Worm (Caenorhabditis elegans) whole organism, late embryonic: ENCODE data around the gene srsx-29.

Experiments used
- C08G9.2 ChIP-seq: sonication (generic microtip); optimal IDR thresholded peaks from 2 replicates; lab custom pipeline; 2016; ENCODE audit warnings: mild to moderate bottlenecking, missing genetic modification characterization, moderate library complexity, missing compliant biosample characterization
- F13H6.1 ChIP-seq: sonication (generic microtip); optimal IDR thresholded peaks from 2 replicates; lab custom pipeline; 2016; ENCODE audit warnings: missing genetic modification characterization, missing compliant biosample characterization
- K09A11.1 ChIP-seq: sonication (generic microtip); optimal IDR thresholded peaks from 2 replicates; lab custom pipeline; 2017; ENCODE audit warnings: antibody characterized with exemption, mild to moderate bottlenecking, missing genetic modification characterization, missing compliant biosample characterization; ENCODE audit not compliant: insufficient read depth
- T23F11.4 ChIP-seq: fragments of 200-800 bp; sonication (Bioruptor generic); optimal IDR thresholded peaks from 2 replicates; lab custom pipeline; 2018; ENCODE audit warnings: mild to moderate bottlenecking, missing genetic modification characterization, missing compliant biosample characterization
- Y22D7AL.16 ChIP-seq: sonication (generic microtip); optimal IDR thresholded peaks from 2 replicates; lab custom pipeline; 2016; ENCODE audit warnings: missing genetic modification characterization, missing compliant biosample characterization
- ama-1 ChIP-seq: fragments of 150-350 bp; optimal IDR thresholded peaks from 2 replicates; lab custom pipeline; 2014
- ceh-14 ChIP-seq: sonication (generic microtip); optimal IDR thresholded peaks from 2 replicates; lab custom pipeline; 2016; ENCODE audit warnings: missing genotype, missing genetic modification characterization, missing compliant biosample characterization
- ceh-18 ChIP-seq: sonication (generic microtip); optimal IDR thresholded peaks from 2 replicates; lab custom pipeline; 2016; ENCODE audit warnings: missing genetic modification characterization, missing compliant biosample characterization
- ceh-22 ChIP-seq: sonication (generic microtip); optimal IDR thresholded peaks from 2 replicates; lab custom pipeline; 2017; ENCODE audit warnings: missing biosample characterization, missing genetic modification characterization
- ceh-45 ChIP-seq: fragments of 200-800 bp; sonication (Bioruptor generic); IDR thresholded peaks from 2 replicates; pipeline ENCODE4 v1.3.6; 2022; ENCODE audit warnings: missing genetic modification reagents, missing genetic modification characterization, missing compliant biosample characterization
- ceh-6 ChIP-seq: fragments of 200-800 bp; sonication (Bioruptor generic); optimal IDR thresholded peaks from 2 replicates; lab custom pipeline; 2018; ENCODE audit warnings: mild to moderate bottlenecking, missing genetic modification characterization, missing compliant biosample characterization
- che-1 ChIP-seq: sonication (generic microtip); optimal IDR thresholded peaks from 2 replicates; lab custom pipeline; 2016; ENCODE audit warnings: mild to moderate bottlenecking, missing genetic modification characterization, missing compliant biosample characterization
- dve-1 ChIP-seq: sonication (generic microtip); optimal IDR thresholded peaks from 2 replicates; lab custom pipeline; 2017; ENCODE audit warnings: antibody characterized with exemption, mild to moderate bottlenecking, missing genetic modification characterization, missing compliant biosample characterization
- elt-4 ChIP-seq: sonication (generic microtip); optimal IDR thresholded peaks from 2 replicates; lab custom pipeline; 2016; ENCODE audit warnings: missing genetic modification characterization, missing compliant biosample characterization
- eyg-1 ChIP-seq: sonication (generic microtip); optimal IDR thresholded peaks from 2 replicates; lab custom pipeline; 2016; ENCODE audit warnings: missing genotype, missing genetic modification characterization, missing compliant biosample characterization
- fax-1 ChIP-seq: sonication (generic microtip); optimal IDR thresholded peaks from 2 replicates; lab custom pipeline; 2016; ENCODE audit warnings: missing genotype, missing genetic modification characterization, missing compliant biosample characterization
- fkh-10 ChIP-seq: fragments of 150-350 bp; optimal IDR thresholded peaks from 2 replicates; lab custom pipeline; 2014; ENCODE audit warnings: missing biosample characterization, missing genetic modification reagents, missing genetic modification characterization
- fkh-6 ChIP-seq: sonication (generic microtip); optimal IDR thresholded peaks from 2 replicates; lab custom pipeline; 2016; ENCODE audit warnings: missing genetic modification characterization, missing compliant biosample characterization
- hlh-13 ChIP-seq: fragments of 200-800 bp; sonication (Bioruptor generic); optimal IDR thresholded peaks from 2 replicates; lab custom pipeline; 2018; ENCODE audit warnings: mild to moderate bottlenecking, missing genetic modification characterization, missing compliant biosample characterization
- hlh-6 ChIP-seq: sonication (generic microtip); optimal IDR thresholded peaks from 2 replicates; lab custom pipeline; 2016; ENCODE audit warnings: missing genotype, missing genetic modification characterization, missing compliant biosample characterization
- hlh-8 ChIP-seq: sonication (generic microtip); optimal IDR thresholded peaks from 2 replicates; lab custom pipeline; 2016; ENCODE audit warnings: missing genotype, missing genetic modification characterization, missing compliant biosample characterization
- lim-6 ChIP-seq: sonication (generic microtip); optimal IDR thresholded peaks from 2 replicates; lab custom pipeline; 2016; ENCODE audit warnings: missing genetic modification characterization, missing compliant biosample characterization
- lin-11 ChIP-seq: fragments of 200-800 bp; sonication (Bioruptor generic); optimal IDR thresholded peaks from 2 replicates; lab custom pipeline; 2018; ENCODE audit warnings: mild to moderate bottlenecking, missing genetic modification characterization, missing compliant biosample characterization
- nhr-11 ChIP-seq: fragments of 150-350 bp; optimal IDR thresholded peaks from 2 replicates; lab custom pipeline; 2014; ENCODE audit warnings: missing biosample characterization, missing genetic modification characterization
- npax-4 ChIP-seq: sonication (generic microtip); optimal IDR thresholded peaks from 2 replicates; lab custom pipeline; 2016; ENCODE audit warnings: missing genetic modification characterization, missing compliant biosample characterization
- odd-2 ChIP-seq: sonication (generic microtip); optimal IDR thresholded peaks from 2 replicates; lab custom pipeline; 2017; ENCODE audit warnings: antibody characterized with exemption, mild to moderate bottlenecking, missing genetic modification characterization, missing compliant biosample characterization
- pag-3 ChIP-seq: sonication (generic microtip); optimal IDR thresholded peaks from 2 replicates; lab custom pipeline; 2016; ENCODE audit warnings: missing compliant biosample characterization, missing genetic modification characterization, borderline replicate concordance
- pat-9 ChIP-seq: fragments of 200-800 bp; sonication (Bioruptor generic); optimal IDR thresholded peaks from 2 replicates; lab custom pipeline; 2018; ENCODE audit warnings: mild to moderate bottlenecking, missing genetic modification characterization, moderate library complexity, missing compliant biosample characterization
- pha-4 ChIP-seq: fragments of 150-350 bp; optimal IDR thresholded peaks from 2 replicates; lab custom pipeline; 2018; ENCODE audit warnings: missing biosample characterization, missing genetic modification reagents, missing genetic modification characterization
- ref-2 ChIP-seq: sonication (generic microtip); optimal IDR thresholded peaks from 2 replicates; lab custom pipeline; 2016; ENCODE audit warnings: missing genetic modification characterization, missing compliant biosample characterization
- sdc-2 ChIP-seq: sonication (generic microtip); optimal IDR thresholded peaks from 2 replicates; lab custom pipeline; 2016; ENCODE audit warnings: missing genotype, missing genetic modification characterization, missing compliant biosample characterization
- sox-2 ChIP-seq: fragments of 200-800 bp; sonication (Bioruptor generic); IDR thresholded peaks from 2 replicates; pipeline ENCODE4 v1.3.6; 2022; ENCODE audit warnings: missing genetic modification reagents, missing genetic modification characterization, missing compliant biosample characterization
- ttx-3 ChIP-seq: sonication (generic microtip); optimal IDR thresholded peaks from 2 replicates; lab custom pipeline; 2016; ENCODE audit warnings: missing genetic modification reagents, missing genetic modification characterization, missing compliant biosample characterization
- unc-3 ChIP-seq, 2 experiments: fragments of 200-800 bp in 1 of 2; sonication (Bioruptor generic) in 1 of 2; sonication (generic microtip) in 1 of 2; conservative IDR thresholded peaks in 1 of 2; optimal IDR thresholded peaks in 1 of 2; 2 replicates each; pipeline versions ENCODE4 v1.3.6 to Lab custom; 2016 to 2022; ENCODE audit warnings: missing compliant biosample characterization in 2 of 2, missing genetic modification characterization in 2 of 2, missing genetic modification reagents in 1 of 2
- unc-42 ChIP-seq: sonication (generic microtip); optimal IDR thresholded peaks from 2 replicates; lab custom pipeline; 2016; ENCODE audit warnings: missing genotype, missing genetic modification characterization, missing compliant biosample characterization
- unc-55 ChIP-seq: sonication (generic microtip); optimal IDR thresholded peaks from 2 replicates; lab custom pipeline; 2017; ENCODE audit warnings: missing biosample characterization, missing genetic modification reagents, missing genetic modification characterization
- zip-5 ChIP-seq: sonication (generic microtip); optimal IDR thresholded peaks from 2 replicates; lab custom pipeline; 2016; ENCODE audit warnings: missing genetic modification characterization, missing compliant biosample characterization

srsx-29 gene

DNA sequence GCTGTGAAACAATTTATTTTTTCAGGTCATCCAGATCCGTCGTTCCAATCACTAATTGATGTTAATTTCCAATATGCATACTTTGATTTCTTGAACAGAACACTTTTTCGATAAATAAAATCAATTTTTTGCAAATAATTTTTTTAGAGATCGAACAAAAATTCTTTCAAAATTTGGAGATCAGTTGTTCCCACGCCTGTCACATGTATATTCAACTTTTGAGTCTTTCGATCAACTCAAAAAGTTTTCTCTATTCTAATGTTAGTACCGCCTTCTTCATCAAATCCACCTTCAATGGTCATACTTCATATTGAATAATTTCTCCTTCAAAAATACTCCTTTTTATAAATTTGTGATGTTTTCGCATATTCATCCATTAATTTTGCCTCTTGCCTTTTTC, at the start of gene srsx-29:
Gene srsx-29, plus strand, starts transcription at position 301 of the 400 bp plus-strand sequence.
- no peak for TF ChIP-seq sdc-2
- no peak for TF ChIP-seq hlh-8 (tag; lab: Kevin White, UChicago)

DNA sequence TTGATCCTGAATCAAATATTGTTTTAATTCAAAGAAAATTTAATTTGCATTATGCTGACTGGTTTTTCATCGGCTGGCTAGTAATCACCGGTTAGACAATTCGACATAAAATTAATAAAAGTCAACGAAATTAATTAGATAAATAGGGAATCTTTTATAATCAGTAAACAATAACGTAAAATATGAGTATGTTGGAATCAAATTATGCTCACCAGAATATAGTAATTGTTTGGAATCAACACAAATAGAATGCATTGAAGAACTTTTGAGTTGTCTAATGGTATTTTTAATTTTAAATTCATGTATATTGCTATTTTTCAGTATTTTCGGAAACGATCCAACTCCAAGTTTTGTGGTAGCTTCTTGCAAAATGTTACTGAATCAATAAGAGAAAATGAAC, 49.4 kb upstream of the srsx-29 start, which contains the start of gene C08B6.2:
Gene C08B6.2, plus strand, starts transcription at position 301 of the 400 bp plus-strand sequence.
- TF ChIP-seq ref-2 (tag; lab: Kevin White, UChicago) (no peak), sdc-2 (no peak), nhr-11 (no peak), hlh-6 (tag; lab: Kevin White, UChicago) (no peak), unc-55 (GFP tag; lab: Kevin White, UChicago) (no peak), fax-1 (tag; lab: Kevin White, UChicago) (no peak), F13H6.1 (no peak), fkh-6 (no peak), ceh-45 (no peak), ceh-6 (GFP tag; lab: Kevin White, UChicago) (no peak), lin-11 (tag; lab: Kevin White, UChicago) (no peak), elt-4 (tag; lab: Kevin White, UChicago) (no peak)

DNA sequence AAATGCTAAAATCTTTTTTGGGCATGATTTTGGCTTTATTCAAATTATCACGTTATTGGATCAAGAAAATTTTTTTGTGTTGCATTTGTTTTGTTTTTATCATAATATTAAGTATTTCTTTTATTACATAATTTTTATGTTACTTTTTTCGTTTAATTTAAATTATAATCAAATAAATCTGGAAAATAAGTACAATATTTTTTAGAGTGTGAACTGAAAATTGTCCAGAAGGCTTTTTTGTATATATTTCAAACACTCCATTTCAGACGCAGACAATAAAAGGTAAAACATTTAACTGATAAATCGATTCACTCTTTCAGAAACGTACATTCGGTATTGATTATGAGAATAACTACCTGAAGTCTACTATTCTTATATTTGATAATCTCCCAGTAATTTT, 47.5 kb upstream of the srsx-29 start, which contains the start of gene C08B6.11:
Gene C08B6.11, plus strand, starts transcription at position 301 of the 400 bp plus-strand sequence.
- no peak for TF ChIP-seq fkh-6
- TF ChIP-seq ama-1: no peak
- TF ChIP-seq ceh-14: no peak
- no peak for TF ChIP-seq lim-6 (tag; lab: Kevin White, UChicago)
- TF ChIP-seq pat-9 (tag; lab: Kevin White, UChicago): no peak
- no peak for TF ChIP-seq zip-5 (tag; lab: Kevin White, UChicago)
- no peak for TF ChIP-seq che-1
- TF ChIP-seq ceh-6 (GFP tag; lab: Kevin White, UChicago): no peak
- TF ChIP-seq odd-2 (tag; lab: Kevin White, UChicago): no peak
- no peak for TF ChIP-seq unc-3 (GFP tag; conservative IDR thresholded peaks at IDR 0.05; lab: Robert Waterston, UW)
- no peak for TF ChIP-seq unc-3 (tag; optimal IDR thresholded peaks at IDR 0.05; lab: Kevin White, UChicago)
- TF ChIP-seq, all 69 proteins: peak for 0

DNA sequence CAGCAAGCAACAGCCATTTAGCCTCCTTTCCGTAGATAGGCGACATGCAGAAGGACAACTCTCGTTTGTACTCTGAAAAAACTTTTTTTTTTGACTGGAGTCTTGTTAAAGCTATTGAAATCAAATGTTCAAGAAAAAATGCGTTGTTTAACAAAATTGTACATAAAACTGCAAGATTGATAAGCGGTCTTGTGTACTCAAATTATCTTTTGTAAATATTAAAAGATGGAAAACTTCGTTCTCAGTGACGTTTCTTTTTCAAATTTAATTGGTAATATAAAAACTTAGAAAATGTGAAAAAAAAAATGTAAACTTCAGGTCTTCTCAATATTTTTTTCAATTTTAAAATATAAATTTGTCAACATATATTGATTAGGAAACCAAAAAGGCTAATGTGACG, 43.7 kb upstream of the srsx-29 start:
- no peak for TF ChIP-seq unc-3 (GFP tag; conservative IDR thresholded peaks at IDR 0.05; lab: Robert Waterston, UW)
- TF ChIP-seq unc-3 (tag; optimal IDR thresholded peaks at IDR 0.05; lab: Kevin White, UChicago): no peak
- TF ChIP-seq eyg-1: no peak
- no peak for TF ChIP-seq hlh-6 (tag; lab: Kevin White, UChicago)
- no peak for TF ChIP-seq unc-42 (tag; lab: Kevin White, UChicago)
- no peak for TF ChIP-seq dve-1 (tag; lab: Kevin White, UChicago)
- TF ChIP-seq hlh-8 (tag; lab: Kevin White, UChicago): no peak
- TF ChIP-seq ttx-3 (tag; lab: Kevin White, UChicago): no peak
- TF ChIP-seq lin-11 (tag; lab: Kevin White, UChicago): no peak
- TF ChIP-seq nhr-11: no peak
- no peak for TF ChIP-seq F13H6.1
- TF ChIP-seq pag-3 (tag; lab: Kevin White, UChicago): no peak
- TF ChIP-seq sox-2: no peak
- TF ChIP-seq ceh-14: no peak
- no peak for TF ChIP-seq ceh-18 (tag; lab: Kevin White, UChicago)

DNA sequence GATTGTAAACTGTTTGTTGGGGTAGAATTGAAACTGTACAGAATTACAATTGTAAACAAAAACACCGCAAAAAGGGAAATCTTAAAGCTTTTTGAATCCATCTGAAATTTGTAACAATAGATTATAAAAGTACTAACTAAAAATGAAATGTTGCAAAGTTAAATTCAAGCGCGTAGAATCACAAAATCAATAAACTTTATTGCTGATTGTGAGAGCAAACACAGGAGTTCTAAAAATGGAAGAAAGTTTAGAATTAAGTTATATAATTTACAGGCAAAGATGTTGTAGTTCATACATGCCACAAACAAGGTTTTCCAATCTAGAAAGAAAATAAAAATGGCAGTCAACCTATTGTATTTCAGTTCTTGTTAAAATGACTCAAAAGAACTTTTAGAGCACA, 42.6 kb upstream of the srsx-29 start, which contains the start of gene C08B6.3:
Gene C08B6.3, minus strand, starts transcription at position 101 of the 400 bp plus-strand sequence.
- TF ChIP-seq lim-6 (tag; lab: Kevin White, UChicago): no peak
- TF ChIP-seq Y22D7AL.16 (tag; lab: Kevin White, UChicago): no peak
- TF ChIP-seq fkh-6: no peak
- no peak for TF ChIP-seq T23F11.4 (GFP tag; lab: Kevin White, UChicago)
- TF ChIP-seq eyg-1: no peak
- no peak for TF ChIP-seq sdc-2
- TF ChIP-seq C08G9.2: no peak
- no peak for TF ChIP-seq ceh-22 (tag; lab: Kevin White, UChicago)
- TF ChIP-seq hlh-13 (GFP tag; lab: Kevin White, UChicago): no peak
- no peak for TF ChIP-seq pha-4 (tag; lab: Kevin White, UChicago)
- no peak for TF ChIP-seq K09A11.1 (tag; lab: Kevin White, UChicago)
- no peak for TF ChIP-seq fkh-10
- TF ChIP-seq ttx-3 (tag; lab: Kevin White, UChicago): no peak
- TF ChIP-seq ceh-14: no peak
- no peak for TF ChIP-seq npax-4 (tag; lab: Kevin White, UChicago)
